Worm (Caenorhabditis elegans) whole organism, mixed stage, embryonic: Measurements from ENCODE around the gene srx-31.

Source experiments
- nhr-12 ChIP-seq: fragments of 150-350 bp; optimal IDR thresholded peaks from 2 replicates; lab custom pipeline; 2014; ENCODE audit warnings: missing biosample characterization, missing genetic modification characterization
- nhr-28 ChIP-seq: fragments of 150-350 bp; optimal IDR thresholded peaks from 2 replicates; lab custom pipeline; 2014; ENCODE audit warnings: missing biosample characterization, missing genetic modification characterization
- pha-4 ChIP-seq: fragments of 150-350 bp; optimal IDR thresholded peaks from 2 replicates; lab custom pipeline; 2018; ENCODE audit warnings: missing biosample characterization, missing genetic modification reagents, missing genetic modification characterization
- tbx-8 ChIP-seq: fragments of 200-800 bp; sonication (Bioruptor generic); optimal IDR thresholded peaks from 2 replicates; lab custom pipeline; 2018; ENCODE audit warnings: mild to moderate bottlenecking, missing genetic modification characterization, moderate library complexity, missing compliant biosample characterization
- ztf-11 ChIP-seq: fragments of 150-350 bp; optimal IDR thresholded peaks from 2 replicates; lab custom pipeline; 2014; ENCODE audit warnings: missing biosample characterization, missing genetic modification characterization

DNA sequence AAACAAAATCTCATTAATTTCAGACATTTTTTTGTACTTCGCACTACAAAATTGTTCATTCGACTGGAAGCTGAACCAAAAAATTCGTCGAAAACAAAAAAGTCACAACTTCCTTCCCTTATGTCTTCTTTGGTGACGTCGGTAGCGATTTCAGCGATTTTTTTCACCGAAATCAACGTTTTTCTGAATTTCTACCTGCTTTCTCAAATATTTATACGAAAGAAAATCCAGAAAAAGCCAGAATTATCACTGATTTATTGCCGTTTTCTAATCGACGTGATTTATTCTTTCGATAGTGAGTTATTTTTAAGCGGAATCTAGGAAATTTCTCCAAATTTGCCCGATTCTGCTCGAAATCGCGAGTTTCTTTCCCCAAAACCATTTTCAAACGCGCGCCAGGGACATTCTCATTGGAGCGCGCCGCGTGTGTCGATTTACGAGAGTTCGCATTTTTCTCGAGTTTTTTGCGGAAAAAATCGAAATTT, 47.9 kb downstream of the srx-31 start, which contains the start of gene srbc-58:
- no peak for TF ChIP-seq nhr-28 (tag; lab: Kevin White, UChicago)
- no peak for TF ChIP-seq tbx-8
- TF ChIP-seq nhr-12: no peak
- TF ChIP-seq pha-4 (tag; lab: Kevin White, UChicago): no peak
- TF ChIP-seq ztf-11 (tag; lab: Kevin White, UChicago): no peak
